Fruit fly (Drosophila melanogaster) whole organism, embryonic: ENCODE measurements around the gene Reg-2.

Experiments
- Awh ChIP-seq: fragments of 200-800 bp; sonication (Bioruptor generic); IDR thresholded peaks from 2 replicates; pipeline ENCODE4, ENCODE4 v1.3.6; 2022; ENCODE audit warnings: missing biosample characterization, missing genetic modification characterization
- Blimp-1 ChIP-seq: fragments of 200-800 bp; sonication (Bioruptor generic); optimal IDR thresholded peaks from 3 replicates; lab custom pipeline; 2018; ENCODE audit warnings: missing biosample characterization, missing genetic modification characterization, mild to moderate bottlenecking, moderate library complexity, missing genetic modification reagents
- CG10543 ChIP-seq: fragments of 200-800 bp; sonication (Bioruptor generic); optimal IDR thresholded peaks from 3 replicates; lab custom pipeline; 2017; ENCODE audit warnings: missing biosample characterization, mild to moderate bottlenecking, missing genetic modification characterization, moderate library complexity
- CG10979 ChIP-seq: fragments of 200-800 bp; sonication (Bioruptor generic); optimal IDR thresholded peaks from 2 replicates; lab custom pipeline; 2018; ENCODE audit warnings: missing biosample characterization, mild to moderate bottlenecking, missing genetic modification characterization, moderate library complexity
- CG11504 ChIP-seq: fragments of 200-800 bp; sonication (Bioruptor generic); optimal IDR thresholded peaks from 3 replicates; lab custom pipeline; 2019; ENCODE audit warnings: missing biosample characterization, mild to moderate bottlenecking, missing genetic modification characterization, moderate library complexity
- CG12769 ChIP-seq: fragments of 200-800 bp; sonication (Bioruptor generic); optimal IDR thresholded peaks from 2 replicates; lab custom pipeline; 2019; ENCODE audit warnings: missing biosample characterization, mild to moderate bottlenecking, missing genetic modification characterization, moderate library complexity
- CG13775 ChIP-seq: fragments of 200-800 bp; sonication (Bioruptor generic); optimal IDR thresholded peaks from 3 replicates; lab custom pipeline; 2017; ENCODE audit warnings: missing biosample characterization, mild to moderate bottlenecking, missing genetic modification characterization
- CG14441 ChIP-seq: fragments of 200-800 bp; sonication (Bioruptor generic); IDR thresholded peaks from 2 replicates; pipeline ENCODE4 v1.3.6; 2022; ENCODE audit warnings: missing biosample characterization, missing genetic modification characterization
- CG15073 ChIP-seq: fragments of 200-800 bp; sonication (Bioruptor generic); optimal IDR thresholded peaks from 2 replicates; lab custom pipeline; 2016; ENCODE audit warnings: missing biosample characterization, missing genetic modification characterization
- CG15601 ChIP-seq: fragments of 200-800 bp; sonication (Bioruptor generic); optimal IDR thresholded peaks from 3 replicates; lab custom pipeline; 2019; ENCODE audit warnings: missing biosample characterization, mild to moderate bottlenecking, missing genetic modification characterization, moderate library complexity
- CG16813 ChIP-seq: fragments of 200-800 bp; sonication (Bioruptor generic); IDR thresholded peaks from 3 replicates; pipeline ENCODE4 v1.3.6; 2022; ENCODE audit warnings: missing biosample characterization, missing genetic modification characterization; ENCODE audit not compliant: partially characterized antibody
- CG18011 ChIP-seq: fragments of 200-800 bp; sonication (Bioruptor generic); optimal IDR thresholded peaks from 2 replicates; lab custom pipeline; 2017; ENCODE audit warnings: missing biosample characterization, missing genetic modification characterization, mild to moderate bottlenecking, moderate library complexity, missing genotype
- CG1832 ChIP-seq: fragments of 200-800 bp; sonication (Bioruptor generic); optimal IDR thresholded peaks from 2 replicates; lab custom pipeline; 2017; ENCODE audit warnings: missing biosample characterization, mild to moderate bottlenecking, missing genetic modification characterization, inconsistent platforms
- CG2129 ChIP-seq: fragments of 200-800 bp; sonication (Bioruptor generic); IDR thresholded peaks from 2 replicates; pipeline ENCODE4 v1.3.6; 2022; ENCODE audit warnings: missing biosample characterization, missing genetic modification characterization; ENCODE audit not compliant: partially characterized antibody
- CG30431 ChIP-seq: fragments of 200-800 bp; sonication (Bioruptor generic); optimal IDR thresholded peaks from 2 replicates; lab custom pipeline; 2017; ENCODE audit warnings: missing biosample characterization, missing genetic modification characterization
- CG31365 ChIP-seq: fragments of 200-800 bp; sonication (Bioruptor generic); optimal IDR thresholded peaks from 2 replicates; lab custom pipeline; 2018; ENCODE audit warnings: missing biosample characterization, mild to moderate bottlenecking, missing genetic modification characterization
- CG4404 ChIP-seq: fragments of 200-800 bp; sonication (Bioruptor generic); IDR thresholded peaks from 2 replicates; pipeline ENCODE4 v1.3.6; 2022; ENCODE audit warnings: missing biosample characterization, missing genetic modification characterization
- CG7928 ChIP-seq: fragments of 200-800 bp; sonication (Bioruptor generic); optimal IDR thresholded peaks from 2 replicates; lab custom pipeline; 2017; ENCODE audit warnings: missing biosample characterization, mild to moderate bottlenecking, missing genetic modification characterization
- CG7987 ChIP-seq: fragments of 200-800 bp; sonication (Bioruptor generic); optimal IDR thresholded peaks from 2 replicates; lab custom pipeline; 2018; ENCODE audit warnings: missing biosample characterization, mild to moderate bottlenecking, missing genetic modification characterization, moderate library complexity
- CG8478 ChIP-seq: fragments of >200 bp; optimal IDR thresholded peaks from 2 replicates; lab custom pipeline; 2018
- Chrac-16 ChIP-seq: fragments of 200-800 bp; sonication (Bioruptor generic); optimal IDR thresholded peaks from 3 replicates; lab custom pipeline; 2016; ENCODE audit warnings: missing biosample characterization, missing genetic modification characterization
- D19B ChIP-seq: fragments of 200-800 bp; sonication (Bioruptor generic); optimal IDR thresholded peaks from 2 replicates; lab custom pipeline; 2017; ENCODE audit warnings: missing biosample characterization, mild to moderate bottlenecking, missing genetic modification characterization
- Doc2 ChIP-seq: fragments of 200-800 bp; sonication (Bioruptor generic); IDR thresholded peaks from 2 replicates; pipeline ENCODE4 v1.3.6; 2022; ENCODE audit warnings: missing biosample characterization, missing genetic modification characterization
- Elba2 ChIP-seq: fragments of 200-800 bp; sonication (Bioruptor generic); optimal IDR thresholded peaks from 3 replicates; lab custom pipeline; 2016; ENCODE audit warnings: missing biosample characterization, missing genetic modification characterization
- Fer1 ChIP-seq: fragments of 200-800 bp; sonication (Bioruptor generic); optimal IDR thresholded peaks from 2 replicates; lab custom pipeline; 2017; ENCODE audit warnings: missing biosample characterization, mild to moderate bottlenecking, missing genetic modification characterization
- Gug ChIP-seq: fragments of 200-800 bp; sonication (Bioruptor generic); IDR thresholded peaks from 4 replicates; pipeline ENCODE4 v1.3.6; 2022; ENCODE audit warnings: missing biosample characterization, missing genetic modification characterization
- HLH3B ChIP-seq: fragments of 200-800 bp; sonication (Bioruptor generic); IDR thresholded peaks from 2 replicates; pipeline ENCODE4 v1.3.6; 2022; ENCODE audit warnings: missing biosample characterization, missing genetic modification characterization
- MBD-R2 ChIP-seq: fragments of 200-800 bp; sonication (Bioruptor generic); IDR thresholded peaks from 2 replicates; pipeline ENCODE4 v1.3.6; 2022; ENCODE audit warnings: missing biosample characterization, missing genetic modification characterization
- Mad ChIP-seq: fragments of 200-800 bp; sonication (Bioruptor generic); optimal IDR thresholded peaks from 2 replicates; lab custom pipeline; 2016; ENCODE audit warnings: missing biosample characterization, missing genetic modification characterization
- Myb ChIP-seq: fragments of 200-800 bp; sonication (Bioruptor generic); optimal IDR thresholded peaks from 2 replicates; lab custom pipeline; 2016; ENCODE audit warnings: missing biosample characterization, missing genetic modification characterization
- NFAT ChIP-seq: fragments of 200-800 bp; sonication (Bioruptor generic); IDR thresholded peaks from 2 replicates; pipeline ENCODE4 v1.3.6; 2022; ENCODE audit warnings: missing biosample characterization, missing genetic modification characterization
- Side ChIP-seq: fragments of 200-800 bp; sonication (Bioruptor generic); optimal IDR thresholded peaks from 2 replicates; lab custom pipeline; 2016; ENCODE audit warnings: missing biosample characterization, missing genetic modification characterization
- Tbp ChIP-seq: fragments of >200 bp; optimal IDR thresholded peaks from 2 replicates; lab custom pipeline; 2018; ENCODE audit warnings: missing biosample characterization, missing genetic modification characterization
- abd-A ChIP-seq: fragments of 200-800 bp; sonication (Bioruptor generic); optimal IDR thresholded peaks from 3 replicates; lab custom pipeline; 2019; ENCODE audit warnings: missing biosample characterization, mild to moderate bottlenecking, missing genetic modification characterization, moderate library complexity
- ara ChIP-seq: fragments of 200-800 bp; sonication (Bioruptor generic); IDR thresholded peaks from 2 replicates; pipeline ENCODE4 v1.3.6; 2022; ENCODE audit warnings: missing biosample characterization, missing genetic modification characterization
- cato ChIP-seq: fragments of 200-800 bp; sonication (Bioruptor generic); optimal IDR thresholded peaks from 2 replicates; lab custom pipeline; 2016; ENCODE audit warnings: missing biosample characterization, missing genetic modification characterization, borderline replicate concordance
- cg ChIP-seq: fragments of 200-800 bp; sonication (Bioruptor generic); optimal IDR thresholded peaks from 3 replicates; lab custom pipeline; 2019; ENCODE audit warnings: missing biosample characterization, mild to moderate bottlenecking, missing genetic modification characterization, moderate library complexity
- chinmo ChIP-seq: fragments of 200-800 bp; sonication (Bioruptor generic); IDR thresholded peaks from 4 replicates; pipeline ENCODE4 v1.3.6; 2022; ENCODE audit warnings: missing biosample characterization, missing genetic modification characterization; ENCODE audit not compliant: partially characterized antibody
- dysf ChIP-seq: fragments of 200-800 bp; sonication (Bioruptor generic); IDR thresholded peaks from 3 replicates; pipeline ENCODE4 v1.3.6; 2022; ENCODE audit warnings: missing biosample characterization, missing genetic modification characterization
- ems ChIP-seq: fragments of 200-800 bp; sonication (Bioruptor generic); optimal IDR thresholded peaks from 3 replicates; lab custom pipeline; 2016; ENCODE audit warnings: missing biosample characterization, missing genetic modification characterization
- exex ChIP-seq: fragments of 200-800 bp; sonication (Bioruptor generic); optimal IDR thresholded peaks from 4 replicates; lab custom pipeline; 2018; ENCODE audit warnings: missing biosample characterization, mild to moderate bottlenecking, missing genetic modification characterization, moderate library complexity
- fru ChIP-seq: fragments of >200 bp; optimal IDR thresholded peaks from 2 replicates; lab custom pipeline; 2017
- knrl ChIP-seq: fragments of 200-800 bp; sonication (Bioruptor generic); IDR thresholded peaks from 3 replicates; pipeline ENCODE4 v1.3.6; 2022; ENCODE audit warnings: missing biosample characterization, missing genetic modification characterization; ENCODE audit not compliant: partially characterized antibody
- mam ChIP-seq: fragments of 200-800 bp; sonication (Bioruptor generic); optimal IDR thresholded peaks from 3 replicates; lab custom pipeline; 2016; ENCODE audit warnings: missing biosample characterization, missing genetic modification characterization
- mirr ChIP-seq: fragments of 200-800 bp; sonication (Bioruptor generic); optimal IDR thresholded peaks from 3 replicates; lab custom pipeline; 2018; ENCODE audit warnings: missing biosample characterization, mild to moderate bottlenecking, missing genetic modification characterization
- pb ChIP-seq: fragments of 200-800 bp; sonication (Bioruptor generic); optimal IDR thresholded peaks from 3 replicates; lab custom pipeline; 2016; ENCODE audit warnings: missing biosample characterization, missing genetic modification characterization
- slbo ChIP-seq: fragments of 200-800 bp; sonication (Bioruptor generic); IDR thresholded peaks from 2 replicates; pipeline ENCODE4 v1.3.6; 2022; ENCODE audit warnings: missing biosample characterization, missing genetic modification characterization
- sqz ChIP-seq: fragments of 200-800 bp; sonication (Bioruptor generic); optimal IDR thresholded peaks from 3 replicates; lab custom pipeline; 2018; ENCODE audit warnings: missing biosample characterization, mild to moderate bottlenecking, missing genetic modification characterization
- stc ChIP-seq: fragments of 200-800 bp; sonication (Bioruptor generic); IDR thresholded peaks from 2 replicates; pipeline ENCODE4 v1.3.6; 2022; ENCODE audit warnings: missing biosample characterization, missing genetic modification characterization
- tin ChIP-seq: fragments of 200-800 bp; sonication (Bioruptor generic); optimal IDR thresholded peaks from 3 replicates; lab custom pipeline; 2016; ENCODE audit warnings: missing biosample characterization, missing genetic modification characterization
- tx ChIP-seq: fragments of 200-800 bp; sonication (Bioruptor generic); optimal IDR thresholded peaks from 2 replicates; lab custom pipeline; 2016; ENCODE audit warnings: missing biosample characterization, missing genetic modification characterization
- z ChIP-seq: fragments of 200-800 bp; sonication (Bioruptor generic); IDR thresholded peaks from 3 replicates; pipeline ENCODE4 v1.3.6; 2022; ENCODE audit warnings: missing biosample characterization, missing genetic modification characterization

The Reg-2 gene

DNA sequence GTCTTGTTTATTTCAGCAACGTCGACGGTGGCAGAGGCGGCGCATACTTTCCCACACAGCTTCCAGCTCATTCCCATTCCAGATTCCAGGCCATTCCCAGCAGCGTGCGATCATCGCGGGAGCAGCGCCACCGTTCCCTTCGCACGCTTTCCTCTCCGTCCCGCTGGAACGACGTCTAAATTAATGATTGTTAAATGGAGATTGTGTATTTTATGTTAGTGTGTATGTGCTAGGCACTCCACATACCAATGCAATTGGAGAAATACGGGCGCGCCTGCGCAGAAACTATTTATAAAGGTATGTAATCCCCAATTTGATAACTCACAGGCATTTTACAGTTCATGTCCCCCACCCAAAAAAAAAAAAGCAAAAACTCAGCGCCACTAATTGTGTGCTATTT lies 35.1 kb upstream of the Reg-2 start (continued):
- TF ChIP-seq CG11504 (no peak), Chrac-16 (GFP tag; lab: Kevin White, UChicago) (no peak), CG4404 (no peak), CG7987 (GFP tag; lab: Kevin White, UChicago) (no peak), Gug (GFP tag; lab: Robert Waterston, UW) (no peak), mirr (GFP tag; lab: Kevin White, UChicago) (no peak), Tbp (GFP tag; lab: Kevin White, UChicago) (no peak), Blimp-1 (GFP tag; lab: Kevin White, UChicago) (no peak), exex (no peak), abd-A (tag; lab: Kevin White, UChicago) (no peak), fru (lab: Kevin White, UChicago) (no peak), CG12769 (tag; lab: Kevin White, UChicago) (peak; percentile 98), CG30431 (no peak), HLH3B (GFP tag; lab: Robert Waterston, UW) (no peak), CG15601 (no peak), knrl (GFP tag; lab: Robert Waterston, UW) (0 out of 3 replicates have a peak, but pooled peaks have one; percentile 17), Elba2 (GFP tag; lab: Kevin White, UChicago) (no peak), z (no peak), CG18011 (GFP tag; lab: Kevin White, UChicago) (no peak), pb (GFP tag; lab: Kevin White, UChicago) (no peak), CG16813 (GFP tag; lab: Robert Waterston, UW) (no peak), ems (GFP tag; lab: Kevin White, UChicago) (no peak), Doc2 (GFP tag; lab: Robert Waterston, UW) (no peak), CG10979 (tag; lab: Kevin White, UChicago) (no peak), chinmo (GFP tag; lab: Robert Waterston, UW) (0 out of 4 replicates have a peak, but pooled peaks have one; percentile 10), CG13775 (GFP tag; lab: Kevin White, UChicago) (no peak), sqz (peak; percentile 66), tin (no peak), stc (GFP tag; lab: Robert Waterston, UW) (0 out of 2 replicates have a peak, but pooled peaks have one; percentile 27), slbo (GFP tag; lab: Robert Waterston, UW) (no peak), CG15073 (GFP tag; lab: Kevin White, UChicago) (no peak), ara (GFP tag; lab: Robert Waterston, UW) (no peak), cato (GFP tag; lab: Kevin White, UChicago) (no peak), dysf (GFP tag; lab: Robert Waterston, UW) (no peak), CG2129 (no peak), CG31365 (tag; lab: Kevin White, UChicago) (no peak), mam (no peak), CG1832 (GFP tag; lab: Kevin White, UChicago) (no peak), Fer1 (no peak), NFAT (GFP tag; lab: Robert Waterston, UW) (0 out of 2 replicates have a peak, but pooled peaks have one; percentile 6), Myb (no peak), tx (GFP tag; lab: Kevin White, UChicago) (no peak), CG8478 (no peak), Side (GFP tag; lab: Kevin White, UChicago) (no peak), Mad (GFP tag; lab: Kevin White, UChicago) (no peak), D19B (GFP tag; lab: Kevin White, UChicago) (no peak), cg (GFP tag; lab: Kevin White, UChicago) (peak; percentile 58), Awh (peak; percentile 61; the same call in 1 of the 2 replicates), CG7928 (GFP tag; lab: Kevin White, UChicago) (no peak), CG10543 (GFP tag; lab: Kevin White, UChicago) (peak; percentile 26), CG14441 (GFP tag; lab: Robert Waterston, UW) (no peak), MBD-R2 (no peak)
